Worm (Caenorhabditis elegans) whole organism, mixed stage, embryonic: ENCODE measurements around the gene R10E11.6.

Experiments used
- M03D4.4 ChIP-seq: sonication (generic microtip); optimal IDR thresholded peaks from 2 replicates; lab custom pipeline; 2017; ENCODE audit warnings: mild to moderate bottlenecking, missing genetic modification characterization, missing compliant biosample characterization
- bed-3 ChIP-seq: fragments of 200-800 bp; sonication (Bioruptor generic); optimal IDR thresholded peaks from 3 replicates; lab custom pipeline; 2018; ENCODE audit warnings: mild to moderate bottlenecking, missing genetic modification characterization, moderate library complexity, missing compliant biosample characterization
- blmp-1 ChIP-seq: fragments of 150-350 bp; optimal IDR thresholded peaks from 2 replicates; lab custom pipeline; 2014; ENCODE audit warnings: missing biosample characterization, missing genetic modification characterization
- ceh-39 ChIP-seq: fragments of 150-350 bp; optimal IDR thresholded peaks from 2 replicates; lab custom pipeline; 2014; ENCODE audit warnings: missing biosample characterization, missing genetic modification characterization
- ceh-43 ChIP-seq: fragments of 200-800 bp; sonication (Bioruptor generic); optimal IDR thresholded peaks from 2 replicates; lab custom pipeline; 2018; ENCODE audit warnings: mild to moderate bottlenecking, missing genetic modification characterization, moderate library complexity, missing compliant biosample characterization
- ceh-83 ChIP-seq: fragments of 200-800 bp; sonication (Bioruptor generic); optimal IDR thresholded peaks from 2 replicates; lab custom pipeline; 2018; ENCODE audit warnings: mild to moderate bottlenecking, missing genetic modification characterization, missing compliant biosample characterization
- ces-1 ChIP-seq: fragments of 150-350 bp; optimal IDR thresholded peaks from 2 replicates; lab custom pipeline; 2014; ENCODE audit warnings: missing biosample characterization, missing genetic modification reagents, missing genetic modification characterization
- cnd-1 ChIP-seq: fragments of 200-800 bp; sonication (Bioruptor generic); optimal IDR thresholded peaks from 2 replicates; lab custom pipeline; 2018; ENCODE audit warnings: mild to moderate bottlenecking, missing genetic modification characterization, missing compliant biosample characterization
- drap-1 ChIP-seq: fragments of 200-800 bp; sonication (Bioruptor generic); optimal IDR thresholded peaks from 3 replicates; lab custom pipeline; 2018; ENCODE audit warnings: mild to moderate bottlenecking, missing genetic modification characterization, missing compliant biosample characterization
- elt-1 ChIP-seq: sonication (generic microtip); optimal IDR thresholded peaks from 2 replicates; lab custom pipeline; 2017; ENCODE audit warnings: missing genetic modification characterization, mild to moderate bottlenecking, missing compliant biosample characterization, antibody characterized with exemption, moderate library complexity, borderline replicate concordance; ENCODE audit not compliant: insufficient read depth
- elt-3 ChIP-seq: fragments of 150-350 bp; optimal IDR thresholded peaks from 2 replicates; lab custom pipeline; 2014; ENCODE audit warnings: missing biosample characterization, missing genetic modification characterization
- flh-1 ChIP-seq: fragments of 200-800 bp; sonication (Bioruptor generic); optimal IDR thresholded peaks from 2 replicates; lab custom pipeline; 2018; ENCODE audit warnings: mild to moderate bottlenecking, missing genetic modification characterization, moderate library complexity, missing compliant biosample characterization
- ham-2 ChIP-seq: fragments of 200-800 bp; sonication (Bioruptor generic); optimal IDR thresholded peaks from 2 replicates; lab custom pipeline; 2018; ENCODE audit warnings: mild to moderate bottlenecking, missing genetic modification characterization, missing compliant biosample characterization
- hlh-1 ChIP-seq: fragments of 150-350 bp; optimal IDR thresholded peaks from 2 replicates; lab custom pipeline; 2014; ENCODE audit warnings: missing biosample characterization, missing genetic modification reagents, missing genetic modification characterization
- lin-13 ChIP-seq: fragments of 150-350 bp; optimal IDR thresholded peaks from 2 replicates; lab custom pipeline; 2014; ENCODE audit warnings: missing biosample characterization, missing genetic modification characterization
- lin-32 ChIP-seq: fragments of 200-800 bp; sonication (Bioruptor generic); optimal IDR thresholded peaks from 2 replicates; lab custom pipeline; 2018; ENCODE audit warnings: mild to moderate bottlenecking, missing genetic modification characterization, missing compliant biosample characterization
- lsy-2 ChIP-seq: fragments of 150-350 bp; optimal IDR thresholded peaks from 2 replicates; lab custom pipeline; 2014; ENCODE audit warnings: missing biosample characterization, missing genetic modification characterization
- mab-5 ChIP-seq: fragments of 150-350 bp; optimal IDR thresholded peaks from 2 replicates; lab custom pipeline; 2014; ENCODE audit warnings: missing biosample characterization, missing genetic modification characterization
- mep-1 ChIP-seq: fragments of 150-350 bp; optimal IDR thresholded peaks from 2 replicates; lab custom pipeline; 2017; ENCODE audit warnings: missing biosample characterization, missing genetic modification reagents, missing genetic modification characterization, inconsistent platforms
- mls-2 ChIP-seq: sonication (generic microtip); optimal IDR thresholded peaks from 2 replicates; lab custom pipeline; 2016; ENCODE audit warnings: mild to moderate bottlenecking, missing genetic modification characterization, moderate library complexity, missing compliant biosample characterization
- nhr-12 ChIP-seq: fragments of 150-350 bp; optimal IDR thresholded peaks from 2 replicates; lab custom pipeline; 2014; ENCODE audit warnings: missing biosample characterization, missing genetic modification characterization
- nhr-2 ChIP-seq: fragments of 150-350 bp; optimal IDR thresholded peaks from 2 replicates; lab custom pipeline; 2014; ENCODE audit warnings: missing biosample characterization, missing genetic modification characterization
- nhr-237 ChIP-seq: fragments of 150-350 bp; optimal IDR thresholded peaks from 2 replicates; lab custom pipeline; 2014; ENCODE audit warnings: missing biosample characterization, missing genetic modification characterization
- nhr-28 ChIP-seq: fragments of 150-350 bp; optimal IDR thresholded peaks from 2 replicates; lab custom pipeline; 2014; ENCODE audit warnings: missing biosample characterization, missing genetic modification characterization
- nhr-76 ChIP-seq: sonication (generic microtip); optimal IDR thresholded peaks from 2 replicates; lab custom pipeline; 2017; ENCODE audit warnings: missing biosample characterization, missing genetic modification characterization
- pha-4 ChIP-seq: fragments of 150-350 bp; optimal IDR thresholded peaks from 2 replicates; lab custom pipeline; 2018; ENCODE audit warnings: missing biosample characterization, missing genetic modification reagents, missing genetic modification characterization
- sem-2 ChIP-seq: fragments of 200-800 bp; sonication (Bioruptor generic); optimal IDR thresholded peaks from 2 replicates; lab custom pipeline; 2018; ENCODE audit warnings: mild to moderate bottlenecking, missing genetic modification characterization, missing compliant biosample characterization
- snpc-4 ChIP-seq: fragments of 150-350 bp; optimal IDR thresholded peaks from 2 replicates; lab custom pipeline; 2014; ENCODE audit warnings: missing biosample characterization, missing genetic modification characterization
- sptf-1 ChIP-seq: sonication (generic microtip); optimal IDR thresholded peaks from 2 replicates; lab custom pipeline; 2017; ENCODE audit warnings: mild to moderate bottlenecking, missing genetic modification characterization, moderate library complexity, missing compliant biosample characterization
- tbx-8 ChIP-seq: fragments of 200-800 bp; sonication (Bioruptor generic); optimal IDR thresholded peaks from 2 replicates; lab custom pipeline; 2018; ENCODE audit warnings: mild to moderate bottlenecking, missing genetic modification characterization, moderate library complexity, missing compliant biosample characterization
- unc-120 ChIP-seq: sonication (generic microtip); optimal IDR thresholded peaks from 2 replicates; lab custom pipeline; 2017; ENCODE audit warnings: missing genetic modification characterization, missing compliant biosample characterization; ENCODE audit not compliant: poor library complexity, severe bottlenecking
- unc-39 ChIP-seq: fragments of 150-350 bp; optimal IDR thresholded peaks from 2 replicates; lab custom pipeline; 2014; ENCODE audit warnings: missing biosample characterization, missing genetic modification characterization
- unc-62 ChIP-seq: fragments of 150-350 bp; optimal IDR thresholded peaks from 2 replicates; lab custom pipeline; 2014; ENCODE audit warnings: missing biosample characterization, missing genetic modification reagents, missing genetic modification characterization
- zip-8 ChIP-seq: fragments of 150-350 bp; optimal IDR thresholded peaks from 2 replicates; lab custom pipeline; 2014; ENCODE audit warnings: missing biosample characterization, missing genetic modification characterization
- ztf-11 ChIP-seq: fragments of 150-350 bp; optimal IDR thresholded peaks from 2 replicates; lab custom pipeline; 2014; ENCODE audit warnings: missing biosample characterization, missing genetic modification characterization

Gene R10E11.6

ce11 chrIII:9806968-9807559 is 24.3 kb downstream of the R10E11.6 start, which contains the start of gene ZK632.4:
Gene ZK632.4, minus strand, starts transcription at chrIII:9807454.
- no peak for TF ChIP-seq lin-32 (GFP tag; lab: Kevin White, UChicago)
- no peak for TF ChIP-seq sptf-1 (tag; lab: Kevin White, UChicago)

ce11 chrIII:9807560-9808046 is 24.8 kb downstream of the R10E11.6 start:
- peak; percentile 4 for TF ChIP-seq unc-62 (GFP tag; lab: Kevin White, UChicago)
- no peak for TF ChIP-seq nhr-76 (tag; lab: Kevin White, UChicago)
- no peak for TF ChIP-seq mep-1
- TF ChIP-seq, all 35 proteins: peak for 1

- TF ChIP-seq lin-32 (GFP tag; lab: Kevin White, UChicago) (no peak), bed-3 (GFP tag; lab: Kevin White, UChicago) (no peak), lsy-2 (tag; lab: Kevin White, UChicago) (peak; percentile 35), ham-2 (GFP tag; lab: Kevin White, UChicago) (no peak), ces-1 (GFP tag; lab: Kevin White, UChicago) (peak; percentile 72), ztf-11 (tag; lab: Kevin White, UChicago) (no peak), snpc-4 (no peak), elt-3 (tag; lab: Kevin White, UChicago) (no peak), nhr-12 (tag; lab: Kevin White, UChicago) (no peak), nhr-28 (tag; lab: Kevin White, UChicago) (no peak), nhr-237 (tag; lab: Kevin White, UChicago) (no peak), ceh-39 (tag; lab: Kevin White, UChicago) (no peak)
Measured at ce11 chrIII:9808179-9808578, 25.4 kb downstream of the R10E11.6 start, which contains the start of gene gtap-2. Gene gtap-2, plus strand, starts transcription at chrIII:9808544.

- TF ChIP-seq lsy-2 (tag; lab: Kevin White, UChicago) (no peak), tbx-8 (GFP tag; lab: Kevin White, UChicago) (no peak), mls-2 (tag; lab: Kevin White, UChicago) (no peak), nhr-12 (tag; lab: Kevin White, UChicago) (no peak), pha-4 (tag; lab: Kevin White, UChicago) (no peak), blmp-1 (tag; lab: Kevin White, UChicago) (no peak), nhr-237 (tag; lab: Kevin White, UChicago) (no peak), ztf-11 (tag; lab: Kevin White, UChicago) (no peak), cnd-1 (tag; lab: Kevin White, UChicago) (no peak), mab-5 (no peak), sptf-1 (tag; lab: Kevin White, UChicago) (no peak), lin-32 (GFP tag; lab: Kevin White, UChicago) (no peak), M03D4.4 (tag; lab: Kevin White, UChicago) (no peak), lin-13 (no peak), nhr-76 (tag; lab: Kevin White, UChicago) (no peak), unc-39 (tag; lab: Kevin White, UChicago) (no peak), ces-1 (GFP tag; lab: Kevin White, UChicago) (no peak)
Measured at ce11 chrIII:9813146-9813545, 30.3 kb downstream of the R10E11.6 start, which contains the start of gene ZK632.14. Gene ZK632.14, plus strand, starts transcription at chrIII:9813446.

ce11 chrIII:9817087-9817612 is 34.3 kb downstream of the R10E11.6 start, which contains the start of gene cnx-1:
Gene cnx-1, minus strand, starts transcription at chrIII:9817137.
- TF ChIP-seq sptf-1 (tag; lab: Kevin White, UChicago) (peak; percentile 29), nhr-2 (tag; lab: Kevin White, UChicago) (peak; percentile 84), elt-1 (tag; lab: Kevin White, UChicago) (no peak), nhr-28 (tag; lab: Kevin White, UChicago) (no peak), elt-3 (tag; lab: Kevin White, UChicago) (no peak), ceh-43 (GFP tag; lab: Kevin White, UChicago) (no peak), flh-1 (no peak), drap-1 (no peak), sem-2 (GFP tag; lab: Kevin White, UChicago) (no peak), mab-5 (no peak), unc-62 (GFP tag; lab: Kevin White, UChicago) (peak; percentile 38), pha-4 (tag; lab: Kevin White, UChicago) (no peak), cnd-1 (tag; lab: Kevin White, UChicago) (peak; percentile 67), unc-120 (tag; lab: Kevin White, UChicago) (peak; percentile 30), mep-1 (peak; percentile 8), bed-3 (GFP tag; lab: Kevin White, UChicago) (no peak), nhr-12 (tag; lab: Kevin White, UChicago) (no peak), lsy-2 (tag; lab: Kevin White, UChicago) (no peak), ces-1 (GFP tag; lab: Kevin White, UChicago) (peak; percentile 4), mls-2 (tag; lab: Kevin White, UChicago) (peak; percentile 73), nhr-76 (tag; lab: Kevin White, UChicago) (no peak), lin-13 (no peak), ceh-39 (tag; lab: Kevin White, UChicago) (no peak), blmp-1 (tag; lab: Kevin White, UChicago) (no peak), snpc-4 (no peak), nhr-237 (tag; lab: Kevin White, UChicago) (no peak), lin-32 (GFP tag; lab: Kevin White, UChicago) (peak; percentile 16), ceh-83 (GFP tag; lab: Kevin White, UChicago) (no peak), ham-2 (GFP tag; lab: Kevin White, UChicago) (peak; percentile 34), unc-39 (tag; lab: Kevin White, UChicago) (no peak), ztf-11 (tag; lab: Kevin White, UChicago) (no peak), zip-8 (tag; lab: Kevin White, UChicago) (no peak), tbx-8 (GFP tag; lab: Kevin White, UChicago) (no peak), hlh-1 (no peak)
